Worm (Caenorhabditis elegans) whole organism, L1 larva: Measurements from ENCODE around the gene R107.9.

Experiments used
- C34B4.2 ChIP-seq: sonication (generic microtip); optimal IDR thresholded peaks from 2 replicates; lab custom pipeline; 2017; ENCODE audit warnings: mild to moderate bottlenecking, missing genetic modification characterization, missing compliant biosample characterization
- aha-1 ChIP-seq: fragments of 150-350 bp; optimal IDR thresholded peaks from 2 replicates; lab custom pipeline; 2014; ENCODE audit warnings: missing biosample characterization, missing genetic modification characterization
- blmp-1 ChIP-seq: fragments of 150-350 bp; optimal IDR thresholded peaks from 2 replicates; lab custom pipeline; 2014; ENCODE audit warnings: missing biosample characterization, missing genetic modification characterization
- ceh-8 ChIP-seq: fragments of 200-800 bp; sonication (Bioruptor generic); optimal IDR thresholded peaks from 2 replicates; lab custom pipeline; 2018; ENCODE audit warnings: mild to moderate bottlenecking, missing genetic modification characterization, moderate library complexity, missing compliant biosample characterization
- ceh-82 ChIP-seq, 3 experiments: fragments of 150-350 bp in 1 of 3; sonication (generic microtip) in 2 of 3; optimal IDR thresholded peaks; 2 replicates each; lab custom pipeline; 2014 to 2017; ENCODE audit warnings: missing biosample characterization in 3 of 3, missing genetic modification characterization in 3 of 3
- ces-1 ChIP-seq: fragments of 150-350 bp; optimal IDR thresholded peaks from 2 replicates; lab custom pipeline; 2014; ENCODE audit warnings: missing biosample characterization, missing genetic modification reagents, missing genetic modification characterization
- dpl-1 ChIP-seq, 3 experiments: fragments of 150-350 bp in 2 of 3; sonication (generic microtip) in 1 of 3; optimal IDR thresholded peaks; 2 replicates each; lab custom pipeline; 2014 to 2017; ENCODE audit warnings: missing biosample characterization in 3 of 3, missing genetic modification characterization in 3 of 3, missing genetic modification reagents in 3 of 3
- efl-1 ChIP-seq, 4 experiments: fragments of 150-350 bp; optimal IDR thresholded peaks in 3 of 4; peaks in 1 of 4; 1 replicate in 1 of 4; 2 replicates in 3 of 4; lab custom pipeline; 2014; ENCODE audit warnings: missing biosample characterization in 2 of 4, missing genetic modification characterization in 2 of 4, missing genetic modification reagents in 2 of 4
- efl-3 ChIP-seq: fragments of 200-800 bp; sonication (Bioruptor generic); optimal IDR thresholded peaks from 2 replicates; lab custom pipeline; 2018; ENCODE audit warnings: mild to moderate bottlenecking, missing genetic modification characterization, missing compliant biosample characterization
- egl-13 ChIP-seq: sonication (generic microtip); optimal IDR thresholded peaks from 2 replicates; lab custom pipeline; 2016; ENCODE audit warnings: missing genotype, missing genetic modification reagents, missing genetic modification characterization, missing compliant biosample characterization
- elt-2 ChIP-seq: sonication (generic microtip); optimal IDR thresholded peaks from 2 replicates; lab custom pipeline; 2016; ENCODE audit warnings: missing genetic modification characterization, mild to moderate bottlenecking, inconsistent platforms, missing compliant biosample characterization, missing genetic modification reagents
- ets-5 ChIP-seq: fragments of 200-800 bp; sonication (Bioruptor generic); IDR thresholded peaks from 2 replicates; pipeline ENCODE4 v1.3.6; 2022; ENCODE audit warnings: missing genetic modification characterization, missing compliant biosample characterization
- fkh-10 ChIP-seq: sonication (generic microtip); optimal IDR thresholded peaks from 2 replicates; lab custom pipeline; 2017; ENCODE audit warnings: missing biosample characterization, missing genetic modification reagents, missing genetic modification characterization
- fkh-4 ChIP-seq: sonication (generic microtip); optimal IDR thresholded peaks from 2 replicates; lab custom pipeline; 2016; ENCODE audit warnings: missing compliant biosample characterization, missing genetic modification characterization, borderline replicate concordance
- lin-15B ChIP-seq: fragments of 150-350 bp; sonication (generic microtip); optimal IDR thresholded peaks from 3 replicates; lab custom pipeline; 2014; ENCODE audit warnings: missing biosample characterization, missing genetic modification characterization
- lin-39 ChIP-seq: fragments of 150-350 bp; optimal IDR thresholded peaks from 2 replicates; lab custom pipeline; 2014; ENCODE audit warnings: missing biosample characterization, missing genetic modification reagents, missing genetic modification characterization
- lir-3 ChIP-seq: sonication (generic microtip); optimal IDR thresholded peaks from 2 replicates; lab custom pipeline; 2016; ENCODE audit warnings: mild to moderate bottlenecking, missing genetic modification characterization, moderate library complexity, missing compliant biosample characterization; ENCODE audit not compliant: poor library complexity
- lsy-2 ChIP-seq, 2 experiments: fragments of 150-350 bp; optimal IDR thresholded peaks; 2 replicates each; lab custom pipeline; 2014; ENCODE audit warnings: missing biosample characterization in 2 of 2, missing genetic modification characterization in 2 of 2
- mab-9 ChIP-seq: fragments of 200-800 bp; sonication (Bioruptor generic); IDR thresholded peaks from 2 replicates; pipeline ENCODE4 v1.3.6; 2022; ENCODE audit warnings: missing genetic modification reagents, missing genetic modification characterization, missing compliant biosample characterization
- nhr-11 ChIP-seq: fragments of 150-350 bp; optimal IDR thresholded peaks from 2 replicates; lab custom pipeline; 2014; ENCODE audit warnings: missing biosample characterization, missing genetic modification characterization
- nhr-20 ChIP-seq: sonication (generic microtip); optimal IDR thresholded peaks from 2 replicates; lab custom pipeline; 2016; ENCODE audit warnings: mild to moderate bottlenecking, missing genetic modification characterization, missing compliant biosample characterization
- nhr-237 ChIP-seq: fragments of 150-350 bp; optimal IDR thresholded peaks from 2 replicates; lab custom pipeline; 2014; ENCODE audit warnings: missing biosample characterization, missing genetic modification characterization
- nhr-28 ChIP-seq: fragments of 150-350 bp; optimal IDR thresholded peaks from 2 replicates; lab custom pipeline; 2014; ENCODE audit warnings: missing biosample characterization, missing genetic modification characterization
- nhr-77 ChIP-seq: fragments of 150-350 bp; optimal IDR thresholded peaks from 2 replicates; lab custom pipeline; 2014; ENCODE audit warnings: missing biosample characterization, missing genetic modification characterization
- nhr-84 ChIP-seq: sonication (generic microtip); optimal IDR thresholded peaks from 2 replicates; lab custom pipeline; 2017; ENCODE audit warnings: missing biosample characterization, missing genetic modification characterization
- nhr-85 ChIP-seq: sonication (generic microtip); peaks from one replicate; lab custom pipeline; 2016; ENCODE audit warnings: missing genetic modification characterization, inconsistent platforms, missing compliant biosample characterization
- pqm-1 ChIP-seq: sonication (generic microtip); optimal IDR thresholded peaks from 3 replicates; lab custom pipeline; 2017; ENCODE audit warnings: missing biosample characterization, missing genetic modification characterization
- rnt-1 ChIP-seq: sonication (generic microtip); optimal IDR thresholded peaks from 2 replicates; lab custom pipeline; 2016; ENCODE audit warnings: mild to moderate bottlenecking, missing genetic modification characterization, moderate library complexity, missing compliant biosample characterization
- skn-1 ChIP-seq: fragments of 150-350 bp; optimal IDR thresholded peaks from 2 replicates; lab custom pipeline; 2014; ENCODE audit warnings: missing biosample characterization, missing genetic modification characterization
- snpc-4 ChIP-seq: fragments of 150-350 bp; optimal IDR thresholded peaks from 2 replicates; lab custom pipeline; 2014; ENCODE audit warnings: missing biosample characterization, missing genetic modification characterization
- sptf-1 ChIP-seq: fragments of 150-350 bp; optimal IDR thresholded peaks from 2 replicates; lab custom pipeline; 2014; ENCODE audit warnings: missing biosample characterization, missing genetic modification characterization
- swsn-7 ChIP-seq: sonication (generic microtip); optimal IDR thresholded peaks from 2 replicates; lab custom pipeline; 2016; ENCODE audit warnings: missing genetic modification characterization, missing compliant biosample characterization
- unc-86 ChIP-seq: sonication (generic microtip); optimal IDR thresholded peaks from 2 replicates; lab custom pipeline; 2016; ENCODE audit warnings: missing genetic modification characterization, missing compliant biosample characterization

R107.9 gene

ce11 chrIII:9034133-9034532 lies 3.6 kb upstream of the R107.9 start:
- no peak for TF ChIP-seq nhr-28 (tag; lab: Kevin White, UChicago)
- no peak for TF ChIP-seq lin-39 (tag; lab: Kevin White, UChicago)
- no peak for TF ChIP-seq sptf-1 (tag; lab: Kevin White, UChicago)
- peak; percentile 9 for TF ChIP-seq elt-2 (tag; lab: Kevin White, UChicago)
- TF ChIP-seq ces-1 (GFP tag; lab: Kevin White, UChicago) = no peak
- no peak for TF ChIP-seq skn-1 (tag; lab: Kevin White, UChicago)

DNA sequence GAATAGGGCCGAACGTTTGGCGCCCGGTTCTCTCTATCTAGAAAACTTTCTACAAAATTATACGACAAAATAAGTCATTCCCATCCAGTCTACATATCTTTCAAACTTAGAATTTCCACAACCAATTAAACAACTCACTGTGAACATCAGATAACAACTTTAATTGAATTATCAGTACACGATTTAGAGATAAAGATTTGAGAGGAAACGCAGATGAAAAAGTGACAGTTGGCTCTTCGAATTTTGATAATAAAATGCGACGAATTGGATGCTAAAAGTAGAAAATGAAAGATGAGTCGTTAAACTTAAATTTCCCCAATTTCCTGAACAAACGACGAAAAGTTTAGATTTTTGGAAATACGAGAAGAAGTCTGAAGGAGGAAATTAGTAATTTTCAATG lies 2.7 kb upstream of the R107.9 start:
- TF ChIP-seq rnt-1 (tag; lab: Kevin White, UChicago) (peak; percentile 7), pqm-1 (peak; percentile 8), nhr-11 (no peak), fkh-4 (tag; lab: Kevin White, UChicago) (no peak), elt-2 (tag; lab: Kevin White, UChicago) (peak; percentile 48), lin-15B (tag; lab: Kevin White, UChicago) (no peak), lsy-2 (tag; optimal IDR thresholded peaks at IDR 0.05; lab: Kevin White, UChicago) (no peak), dpl-1 (GFP tag; optimal IDR thresholded peaks at IDR 0.05; lab: Kevin White, UChicago) (no peak), efl-3 (GFP tag; lab: Kevin White, UChicago) (no peak)

ce11 chrIII:9043200-9043599 lies 5.4 kb downstream of the R107.9 start, which contains the start of gene nac-2:
TSS of gene nac-2 (minus strand) at chrIII:9043300.
- TF ChIP-seq rnt-1 (tag; lab: Kevin White, UChicago) (no peak), ceh-8 (GFP tag; lab: Kevin White, UChicago) (no peak), elt-2 (tag; lab: Kevin White, UChicago) (no peak), aha-1 (tag; lab: Kevin White, UChicago) (no peak), ces-1 (GFP tag; lab: Kevin White, UChicago) (no peak), unc-86 (no peak), blmp-1 (tag; lab: Kevin White, UChicago) (no peak), dpl-1 (GFP tag; optimal IDR thresholded peaks at IDR 0.05; lab: Kevin White, UChicago) (no peak), lir-3 (no peak), pqm-1 (no peak), snpc-4 (tag; lab: Kevin White, UChicago) (no peak), ets-5 (no peak), fkh-10 (GFP tag; lab: Kevin White, UChicago) (no peak), swsn-7 (tag; lab: Kevin White, UChicago) (no peak)
- TF ChIP-seq, all 84 proteins: peak for 0

- no peak for TF ChIP-seq nhr-20 (tag; lab: Kevin White, UChicago)
- no peak for TF ChIP-seq ceh-82 (tag; optimal IDR thresholded peaks at IDR 0.05; lab: Kevin White, UChicago)
- TF ChIP-seq elt-2 (tag; lab: Kevin White, UChicago) = no peak
- no peak for TF ChIP-seq C34B4.2 (tag; lab: Kevin White, UChicago)
- no peak for TF ChIP-seq ces-1 (GFP tag; lab: Kevin White, UChicago)
- TF ChIP-seq efl-1 (optimal IDR thresholded peaks at IDR 0.05; lab: Kevin White, UChicago) = no peak
- no peak for TF ChIP-seq efl-1 (GFP tag; optimal IDR thresholded peaks at IDR 0.05 in 1 of 2; lab: Kevin White, UChicago)
These were observed 8.1 kb downstream of the R107.9 start, which contains the start of gene R107.2 for ce11 chrIII:9045838-9046237. TSS of gene R107.2 (minus strand) at chrIII:9045938.

DNA sequence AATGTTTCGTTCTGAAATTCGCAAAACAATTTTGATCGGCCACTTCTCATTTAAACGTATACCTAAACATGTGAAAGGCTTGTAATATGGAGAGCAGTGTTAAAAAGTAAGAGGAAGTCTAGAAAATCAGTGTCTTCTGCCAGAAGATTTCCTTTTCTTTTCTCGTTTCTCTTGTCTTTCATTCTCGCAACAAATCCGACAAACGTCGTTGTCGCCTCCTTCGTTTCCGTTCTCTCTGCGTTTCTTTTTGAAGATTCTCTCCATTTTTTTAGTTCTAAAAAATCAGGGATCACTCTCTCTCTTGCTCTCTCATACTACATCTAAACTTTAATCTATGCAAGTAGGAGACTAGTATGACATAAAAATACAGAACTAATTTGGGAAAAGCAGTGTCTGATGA lies 9.5 kb downstream of the R107.9 start:
- TF ChIP-seq fkh-10 (GFP tag; lab: Kevin White, UChicago) (peak; percentile 57), ceh-82 (tag; optimal IDR thresholded peaks at IDR 0.05; lab: Kevin White, UChicago) (no peak)

DNA sequence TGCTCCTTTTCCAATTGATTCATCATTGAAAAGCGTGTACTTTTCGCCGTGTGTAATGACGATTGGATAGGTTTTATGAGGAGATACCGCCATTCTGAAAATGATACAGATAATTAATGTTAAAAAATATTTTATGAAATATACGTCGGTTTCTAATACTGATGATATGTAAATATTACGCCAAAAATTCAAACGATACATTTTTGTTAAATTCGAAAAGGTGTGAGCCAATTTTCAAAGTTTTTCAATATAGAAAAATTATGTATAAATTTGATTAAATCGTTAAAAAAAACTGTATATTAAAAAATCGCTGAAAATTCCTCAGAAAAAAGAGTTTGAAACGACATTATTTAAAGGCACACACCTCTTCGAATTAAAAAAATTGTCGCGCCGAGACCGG lies 12.8 kb downstream of the R107.9 start, which contains the start of gene ikke-1:
ikke-1 (minus strand) TSS at position 101 of the 400 bp plus-strand sequence.
- TF ChIP-seq nhr-84 (no peak), nhr-77 (tag; lab: Kevin White, UChicago) (no peak), nhr-237 (tag; lab: Kevin White, UChicago) (no peak), egl-13 (no peak), skn-1 (tag; lab: Kevin White, UChicago) (no peak), nhr-85 (tag; lab: Kevin White, UChicago) (no peak), pqm-1 (no peak), ceh-8 (GFP tag; lab: Kevin White, UChicago) (no peak), efl-3 (GFP tag; lab: Kevin White, UChicago) (no peak), mab-9 (GFP tag; lab: Robert Waterston, UW) (no peak; the same call in 1 of the 2 replicates)
